Worm (Caenorhabditis elegans): ENCODE results near the gene C06H5.8.

The C06H5.8 gene

ce11 chrV:17938978-17939377, 20.2 kb downstream of the C06H5.8 start (continued):
- TF ChIP-seq hlh-11 (tag; optimal IDR thresholded peaks at IDR 0.05) (no peak), mxl-3 (GFP tag; optimal IDR thresholded peaks at IDR 0.05) (no peak)

ce11 chrV:17943877-17944472, 25.1 kb downstream of the C06H5.8 start:
- peak; percentile 17 for TF ChIP-seq aha-1 (tag)
- no peak for TF ChIP-seq zip-11 (GFP tag; IDR thresholded peaks at IDR 0.05)
- TF ChIP-seq set-16 (GFP tag; IDR thresholded peaks at IDR 0.05): peak; percentile 91

ce11 chrV:17944849-17945452, 26.1 kb downstream of the C06H5.8 start:
- TF ChIP-seq unc-62 (GFP tag; optimal IDR thresholded peaks at IDR 0.05 in 1 of 2) (peak in 1 of 2 experiments; percentile 73), unc-62 (tag; optimal IDR thresholded peaks at IDR 0.05) (no peak), arid-1 (GFP tag; conservative IDR thresholded peaks at IDR 0.05) (no peak), set-16 (GFP tag; IDR thresholded peaks at IDR 0.05) (peak; percentile 82)

ce11 chrV:17945460-17945859, 26.6 kb downstream of the C06H5.8 start:
- no peak for TF ChIP-seq lsy-2 (tag; optimal IDR thresholded peaks at IDR 0.05)
- no peak for TF ChIP-seq F37D6.2 (tag; optimal IDR thresholded peaks at IDR 0.05)
- no peak for TF ChIP-seq ceh-28 (tag; optimal IDR thresholded peaks at IDR 0.05)
- peak; percentile 78 for TF ChIP-seq set-16 (GFP tag; IDR thresholded peaks at IDR 0.05)
- TF ChIP-seq lin-15B (tag; optimal IDR thresholded peaks at IDR 0.05): no peak

- TF ChIP-seq ces-1 (GFP tag; optimal IDR thresholded peaks at IDR 0.05): no peak
- no peak for TF ChIP-seq hif-1 (tag; optimal IDR thresholded peaks at IDR 0.05)
- no peak for TF ChIP-seq daf-12 (tag; optimal IDR thresholded peaks at IDR 0.05)
- TF ChIP-seq dmd-9 (GFP tag; IDR thresholded peaks at IDR 0.05): no peak
- no peak for TF ChIP-seq madf-9 (GFP tag; conservative IDR thresholded peaks at IDR 0.05)
- TF ChIP-seq Y48G9A.11 (GFP tag; IDR thresholded peaks at IDR 0.05): no peak
- TF ChIP-seq tra-1 (GFP tag; IDR thresholded peaks at IDR 0.05): no peak
- no peak for TF ChIP-seq hmg-1.1 (GFP tag; IDR thresholded peaks at IDR 0.05)
- no peak for TF ChIP-seq fos-1 (tag; optimal IDR thresholded peaks at IDR 0.05)
Measured at ce11 chrV:17947266-17947665, 28.4 kb downstream of the C06H5.8 start.

- TF ChIP-seq unc-62 (GFP tag; optimal IDR thresholded peaks at IDR 0.05 in 1 of 2): peak in 1 of 2 experiments; percentile 81
- TF ChIP-seq unc-62 (tag; optimal IDR thresholded peaks at IDR 0.05): no peak
- TF ChIP-seq pha-4 (GFP tag; IDR thresholded peaks at IDR 0.05): no peak
- no peak for TF ChIP-seq pha-4 (tag; optimal IDR thresholded peaks at IDR 0.05)
- no peak for TF ChIP-seq snpc-1.2 (GFP tag; IDR thresholded peaks at IDR 0.05)
- TF ChIP-seq nhr-11 (tag; optimal IDR thresholded peaks at IDR 0.05): no peak
- TF ChIP-seq F37D6.2 (tag; optimal IDR thresholded peaks at IDR 0.05): no peak
- TF ChIP-seq F10B5.3 (tag; optimal IDR thresholded peaks at IDR 0.05): no peak
- TF ChIP-seq lin-1 (GFP tag; IDR thresholded peaks at IDR 0.05): no peak
Measured at ce11 chrV:17948036-17948691, 29.3 kb downstream of the C06H5.8 start.

- TF ChIP-seq mes-2 (tag; optimal IDR thresholded peaks at IDR 0.05; ENCODE audit: poor library complexity, severe bottlenecking): no peak
- TF ChIP-seq aha-1 (tag): peak; percentile 84
Measured at ce11 chrV:17949093-17949492, 30.3 kb downstream of the C06H5.8 start, which contains the start of gene dpy-21. dpy-21 (minus strand) TSS chrV:17949193.
